Fruit fly (Drosophila melanogaster) Kc167 (cell line): ENCODE results near the gene AGO3.
"Not testable (repeated sequence)": the region's sequence is repeated elsewhere in the genome, so short reads cannot be mapped to it uniquely, and the experiment has no call there.

ENCODE experiments used
- Myc ChIP-seq: fragments of >200 bp; optimal IDR thresholded peaks from 2 replicates; lab custom pipeline; 2017; ENCODE audit warnings: missing external identifiers
- Sin3A ChIP-seq: fragments of >200 bp; optimal IDR thresholded peaks from 2 replicates; lab custom pipeline; 2018; ENCODE audit warnings: missing external identifiers
- h ChIP-seq: fragments of >200 bp; optimal IDR thresholded peaks from 3 replicates; lab custom pipeline; 2018; ENCODE audit warnings: missing external identifiers
- insv ChIP-seq: fragments of >200 bp; optimal IDR thresholded peaks from 3 replicates; lab custom pipeline; 2018; ENCODE audit warnings: missing external identifiers
- psq ChIP-seq: fragments of >200 bp; optimal IDR thresholded peaks from 2 replicates; lab custom pipeline; 2017; ENCODE audit warnings: missing external identifiers
- ttk ChIP-seq: sonication (Bioruptor generic); optimal IDR thresholded peaks from 2 replicates; lab custom pipeline; 2017; ENCODE audit warnings: missing external identifiers

Gene AGO3

DNA sequence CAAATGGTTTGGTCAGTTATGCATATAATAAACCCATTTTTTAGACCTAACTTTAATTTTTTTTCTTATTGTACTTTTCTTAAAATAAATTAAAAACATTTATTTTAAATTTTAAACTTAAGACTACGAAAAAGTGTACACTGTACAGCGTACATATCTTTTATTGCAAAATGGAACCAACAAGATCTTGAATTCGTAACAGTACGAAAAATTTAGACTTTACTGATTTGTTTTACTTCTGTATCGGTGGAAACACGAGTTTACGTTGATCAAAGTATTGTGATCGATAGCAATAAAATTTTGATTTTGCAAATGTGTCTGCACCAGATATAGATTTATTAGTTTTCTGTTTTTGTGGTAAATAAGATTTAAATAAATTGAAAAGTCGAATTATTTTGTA lies at the start of gene AGO3:
Gene AGO3, plus strand, starts transcription at position 301 of the 400 bp plus-strand sequence.
- TF ChIP-seq h (lab: Kevin White, UChicago) (no peak), Myc (lab: Kevin White, UChicago) (no peak), psq (lab: Kevin White, UChicago) (no peak), ttk (no peak), Sin3A (lab: Kevin White, UChicago) (no peak), insv (lab: Kevin White, UChicago) (no peak)

DNA sequence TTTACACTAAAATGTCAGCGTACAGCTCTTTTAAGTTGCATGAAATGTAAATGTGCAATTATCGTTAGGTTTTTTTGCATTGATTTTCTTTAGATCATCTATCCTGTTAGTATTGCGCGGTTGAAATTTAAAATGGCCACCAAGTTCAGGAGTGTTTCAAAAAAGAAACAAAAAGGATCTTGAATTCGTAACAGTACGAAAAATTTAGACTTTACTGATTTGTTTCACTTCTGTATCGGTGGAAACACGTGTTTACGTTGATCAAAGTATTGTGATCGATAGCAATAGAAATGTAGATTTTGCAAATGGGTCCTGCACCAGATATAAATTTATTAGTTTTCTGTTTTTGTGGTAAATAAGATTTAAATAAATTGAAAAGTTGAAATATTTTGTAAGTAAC lies 1.3 kb downstream of the AGO3 start:
- TF ChIP-seq h (lab: Kevin White, UChicago), result no peak
- TF ChIP-seq ttk, result no peak
- no peak for TF ChIP-seq insv (lab: Kevin White, UChicago)
- TF ChIP-seq Sin3A (lab: Kevin White, UChicago), result no peak
- no peak for TF ChIP-seq Myc (lab: Kevin White, UChicago)

DNA sequence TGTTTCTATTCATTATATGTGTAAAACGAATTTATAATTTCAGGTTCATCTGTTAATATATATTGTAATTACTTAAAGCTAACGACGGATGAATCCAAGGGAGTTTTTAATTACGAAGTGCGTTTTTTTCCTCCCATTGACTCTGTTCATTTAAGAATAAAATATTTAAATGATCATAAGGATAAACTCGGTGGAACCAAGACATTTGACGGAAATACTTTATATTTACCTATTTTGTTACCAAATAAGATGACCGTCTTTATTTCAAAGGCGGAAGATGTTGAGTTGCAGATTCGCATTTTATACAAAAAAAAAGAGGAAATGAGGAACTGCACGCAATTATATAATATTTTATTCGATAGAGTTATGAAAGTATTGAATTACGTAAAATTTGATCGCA lies 14.1 kb downstream of the AGO3 start:
- TF ChIP-seq psq (lab: Kevin White, UChicago) (no peak), insv (lab: Kevin White, UChicago) (no peak), ttk (no peak), h (lab: Kevin White, UChicago) (no peak), Myc (lab: Kevin White, UChicago) (no peak), Sin3A (lab: Kevin White, UChicago) (no peak)

DNA sequence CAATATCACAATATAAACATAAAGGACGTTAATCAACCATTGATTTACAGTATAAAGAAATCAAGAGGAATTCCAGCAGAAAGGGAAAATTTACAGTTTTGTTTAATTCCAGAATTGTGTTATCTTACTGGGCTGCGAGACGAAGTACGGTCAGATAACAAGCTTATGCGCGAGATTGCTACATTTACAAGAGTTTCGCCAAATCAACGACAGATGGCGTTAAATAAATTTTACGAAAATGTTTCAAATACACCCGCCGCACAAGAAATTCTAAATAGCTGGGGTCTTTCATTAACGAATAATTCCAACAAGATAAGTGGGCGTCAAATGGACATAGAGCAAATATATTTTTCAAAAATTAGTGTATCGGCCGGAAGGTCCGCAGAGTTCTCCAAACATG lies 14.9 kb downstream of the AGO3 start:
- TF ChIP-seq h (lab: Kevin White, UChicago) (no peak), ttk (no peak), Sin3A (lab: Kevin White, UChicago) (no peak), Myc (lab: Kevin White, UChicago) (no peak), insv (lab: Kevin White, UChicago) (no peak), psq (lab: Kevin White, UChicago) (no peak)

DNA sequence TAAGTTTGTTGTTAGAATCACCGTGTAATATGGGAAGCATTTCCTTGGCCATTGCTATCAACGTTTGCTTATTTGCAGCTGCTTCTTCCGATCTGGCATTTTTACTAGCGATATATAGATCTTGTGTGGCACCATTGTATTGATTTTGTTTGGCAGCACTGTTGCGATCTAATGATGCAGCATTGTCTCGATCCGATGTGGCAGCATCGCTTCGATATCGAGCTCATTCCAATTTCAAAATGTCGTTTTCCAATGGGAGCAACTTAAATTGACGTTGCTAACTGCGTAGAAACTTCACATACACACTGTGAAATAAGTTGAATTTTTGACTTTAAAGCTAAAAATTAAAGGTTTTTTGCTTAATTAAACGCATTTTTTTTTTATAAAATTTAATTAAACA lies 26.2 kb downstream of the AGO3 start:
- no peak for TF ChIP-seq Sin3A (lab: Kevin White, UChicago)
- no peak for TF ChIP-seq insv (lab: Kevin White, UChicago)
- no peak for TF ChIP-seq ttk
- no peak for TF ChIP-seq h (lab: Kevin White, UChicago)
- TF ChIP-seq Myc (lab: Kevin White, UChicago), result no peak
- TF ChIP-seq psq (lab: Kevin White, UChicago), result no peak

DNA sequence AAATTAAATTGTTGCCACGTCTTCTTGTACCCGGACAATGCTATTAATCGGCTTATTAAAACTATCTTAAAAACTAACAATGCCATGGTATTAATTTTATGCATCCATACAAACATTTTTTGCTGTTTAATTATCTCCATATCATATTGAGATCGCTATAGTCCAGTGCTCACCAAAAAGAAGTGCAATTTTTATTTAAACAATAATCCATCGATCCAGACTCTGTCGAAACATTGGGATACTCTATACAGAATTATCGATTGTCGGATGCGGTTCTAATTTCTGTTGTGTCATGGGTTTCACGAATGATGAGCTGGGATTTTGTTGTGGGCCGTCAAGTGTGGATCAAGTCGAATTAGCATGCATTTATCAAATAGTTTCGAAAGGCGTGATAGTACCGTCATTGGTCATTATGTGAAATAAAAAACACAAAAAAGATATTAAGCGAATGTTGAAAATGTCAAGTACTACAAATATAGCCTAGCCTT lies 29.1 kb downstream of the AGO3 start:
- TF ChIP-seq psq (lab: Kevin White, UChicago) (no peak), h (lab: Kevin White, UChicago) (no peak), Myc (lab: Kevin White, UChicago) (no peak), insv (lab: Kevin White, UChicago) (no peak), ttk (no peak), Sin3A (lab: Kevin White, UChicago) (no peak)

DNA sequence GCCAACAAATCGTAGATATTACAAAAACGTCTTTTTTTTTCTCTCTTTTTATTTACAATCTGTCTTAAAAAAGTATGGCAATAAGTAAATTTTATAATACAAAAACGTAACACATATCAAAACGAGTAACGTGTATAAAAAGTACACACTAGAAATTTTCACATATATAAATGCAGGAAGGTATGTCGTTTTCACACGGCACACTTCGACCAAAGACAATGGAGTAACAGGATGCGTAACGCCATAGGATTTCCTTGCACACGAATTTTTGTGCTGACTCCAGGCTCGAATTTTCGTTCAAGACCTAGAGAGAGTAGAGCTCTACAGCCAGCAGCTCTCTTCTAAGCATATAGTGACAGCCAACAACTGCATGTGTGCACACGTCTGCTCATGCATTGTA lies 34.9 kb downstream of the AGO3 start:
- TF ChIP-seq ttk, result no peak
- TF ChIP-seq psq (lab: Kevin White, UChicago), result no peak
- TF ChIP-seq Myc (lab: Kevin White, UChicago), result no peak
- no peak for TF ChIP-seq insv (lab: Kevin White, UChicago)
- no peak for TF ChIP-seq h (lab: Kevin White, UChicago)
- TF ChIP-seq Sin3A (lab: Kevin White, UChicago), result no peak

DNA sequence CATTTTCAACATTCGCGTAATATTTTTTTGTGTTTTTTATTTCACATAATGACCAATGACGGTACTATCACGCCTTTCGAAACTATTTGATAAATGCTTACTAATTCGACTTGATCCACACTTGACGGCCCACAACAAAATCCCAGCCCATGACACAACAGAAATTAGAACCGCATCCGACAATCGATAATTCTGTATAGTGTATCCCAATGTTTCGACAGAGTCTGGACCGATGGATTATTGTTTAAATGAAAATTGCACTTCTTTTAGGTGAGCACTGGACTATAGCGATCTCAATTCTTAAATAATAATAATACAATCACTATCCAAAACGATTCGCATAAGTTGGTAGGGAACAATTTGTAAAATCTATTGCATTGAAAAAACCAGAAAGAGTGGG lies 131.8 kb downstream of the AGO3 start:
- TF ChIP-seq Myc (lab: Kevin White, UChicago) (no peak), h (lab: Kevin White, UChicago) (no peak), psq (lab: Kevin White, UChicago) (no peak), Sin3A (lab: Kevin White, UChicago) (no peak), ttk (no peak), insv (lab: Kevin White, UChicago) (no peak)

DNA sequence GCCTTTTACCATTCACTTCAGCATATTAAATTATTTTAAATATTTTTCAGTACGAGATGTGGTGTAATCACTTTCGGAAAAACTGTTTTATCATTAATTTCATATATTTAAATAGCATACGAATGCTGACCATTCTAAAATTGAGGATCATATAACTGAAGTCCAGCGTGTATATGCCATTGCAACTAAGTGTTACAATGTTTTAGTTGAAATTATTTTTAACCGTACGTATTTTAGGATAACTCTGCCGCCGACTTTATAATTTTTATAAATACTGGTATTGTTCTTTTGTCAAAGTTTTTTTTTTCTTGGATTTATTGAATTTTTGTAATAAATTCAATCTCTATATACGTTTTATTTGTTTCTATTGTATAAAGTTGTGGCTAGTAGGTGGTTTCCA lies 135.4 kb downstream of the AGO3 start:
- no peak for TF ChIP-seq Myc (lab: Kevin White, UChicago)
- TF ChIP-seq insv (lab: Kevin White, UChicago), result no peak

DNA sequence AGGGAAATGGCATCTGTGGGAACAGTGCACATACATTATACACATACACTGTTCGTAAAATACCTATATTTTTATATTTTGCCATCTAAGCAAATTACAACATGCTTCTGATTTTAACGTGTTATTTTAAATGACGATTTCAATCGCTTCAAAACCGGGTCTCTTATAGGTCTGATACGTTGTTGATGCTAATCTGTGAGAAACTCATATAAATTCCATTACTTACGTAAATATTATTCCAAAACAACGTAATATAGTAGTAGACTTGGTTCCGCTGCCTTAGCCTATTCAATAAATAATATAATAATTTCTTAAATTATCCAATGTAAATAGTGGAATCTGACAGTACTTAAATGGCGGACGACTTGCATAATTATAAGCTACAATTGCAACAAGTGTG lies 160.4 kb downstream of the AGO3 start, which contains the start of gene Spf30:
Gene Spf30, plus strand, starts transcription at position 252 of the 400 bp plus-strand sequence.
- TF ChIP-seq h (lab: Kevin White, UChicago), result no peak
- TF ChIP-seq Myc (lab: Kevin White, UChicago), result no peak
- no peak for TF ChIP-seq ttk
- TF ChIP-seq Sin3A (lab: Kevin White, UChicago), result no peak
- no peak for TF ChIP-seq psq (lab: Kevin White, UChicago)
- no peak for TF ChIP-seq insv (lab: Kevin White, UChicago)

DNA sequence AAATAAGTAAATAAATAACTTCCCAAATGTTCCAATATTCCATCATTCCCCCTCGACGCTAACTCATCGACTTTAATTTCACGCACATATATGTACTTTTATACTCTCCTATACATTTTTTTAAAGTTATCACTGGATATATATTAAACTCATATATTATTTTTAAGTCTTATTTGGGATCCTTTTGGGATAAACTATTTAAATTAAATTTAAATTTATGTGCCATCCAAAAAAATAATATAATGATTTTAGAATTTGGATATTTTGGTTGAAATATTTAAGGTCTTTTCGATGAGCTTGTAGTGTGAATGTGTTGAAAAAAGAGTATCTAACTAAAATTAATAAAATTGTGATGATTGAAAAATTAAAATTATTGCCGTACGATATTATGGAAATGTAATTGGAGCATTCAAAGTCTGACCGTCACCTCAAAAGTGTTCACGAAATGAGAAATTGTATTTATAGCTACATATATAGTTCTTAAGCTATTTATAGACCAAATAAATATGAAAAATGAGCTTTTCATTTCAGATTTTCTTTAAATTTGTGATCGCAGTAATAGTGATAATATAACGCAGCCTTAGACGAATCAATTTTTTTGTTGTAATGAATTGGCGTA lies 172.0 kb downstream of the AGO3 start, which contains the start of gene CG40298:
Gene CG40298, plus strand, starts transcription at position 569 of the 619 bp plus-strand sequence.
- no peak for TF ChIP-seq Myc (lab: Kevin White, UChicago)

DNA sequence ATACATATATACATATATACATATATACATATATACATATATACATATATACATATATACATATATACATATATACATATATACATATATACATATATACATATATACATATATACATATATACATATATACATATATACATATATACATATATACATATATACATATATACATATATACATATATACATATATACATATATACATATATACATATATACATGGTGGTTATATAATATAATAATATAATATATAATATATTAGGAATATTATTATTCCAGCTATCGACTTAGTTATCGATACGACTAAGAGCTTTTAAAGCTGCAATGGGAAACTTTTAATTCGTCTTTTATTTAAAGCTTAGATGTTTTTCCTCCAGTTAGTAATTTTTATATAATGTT lies 183.3 kb downstream of the AGO3 start, which contains the start of gene CG17698:
Gene CG17698, plus strand, starts transcription at position 301 of the 400 bp plus-strand sequence.
- not testable (repeated sequence) for TF ChIP-seq h, Sin3A, insv (lab: Kevin White, UChicago)
